Worm (Caenorhabditis elegans): Measurements from ENCODE around the gene bcas-2.

DNA sequence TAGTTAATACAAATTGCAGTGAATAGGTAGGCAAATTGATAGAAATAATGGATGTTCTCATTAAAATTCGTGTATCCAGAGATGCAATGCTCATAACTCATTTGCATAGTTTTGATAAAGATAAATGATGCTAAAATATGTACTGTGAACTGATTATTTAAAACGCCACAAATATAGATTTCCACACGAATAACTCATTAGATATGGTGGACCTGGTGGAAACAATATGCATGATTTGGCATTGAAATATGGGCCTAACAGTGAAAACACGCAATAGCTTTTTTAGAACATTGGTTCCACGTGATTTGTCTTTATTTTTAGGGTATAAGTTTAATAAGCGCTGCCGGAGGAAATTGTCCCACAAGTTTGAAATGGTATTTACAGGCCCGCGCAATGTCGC is 24.6 kb upstream of the bcas-2 start, which contains the start of gene srg-3:
- no peak for TF ChIP-seq W03F9.2 (tag; optimal IDR thresholded peaks at IDR 0.05)
- TF ChIP-seq him-1 (tag; optimal IDR thresholded peaks at IDR 0.05): no peak
